Worm (Caenorhabditis elegans) whole organism, L3 larva: ENCODE results near the gene Y7A5A.20.

Experiments
- R02D3.7 ChIP-seq: fragments of 150-350 bp; optimal IDR thresholded peaks from 2 replicates; lab custom pipeline; 2014; ENCODE audit warnings: missing biosample characterization, missing genetic modification characterization
- ZK546.5 ChIP-seq: sonication (generic microtip); optimal IDR thresholded peaks from 2 replicates; lab custom pipeline; 2017; ENCODE audit warnings: missing biosample characterization, missing genetic modification characterization
- aly-2 ChIP-seq: fragments of 150-350 bp; optimal IDR thresholded peaks from 2 replicates; lab custom pipeline; 2014; ENCODE audit warnings: missing biosample characterization, missing genetic modification characterization
- ama-1 ChIP-seq: fragments of 150-350 bp; optimal IDR thresholded peaks from 2 replicates; lab custom pipeline; 2018
- ceh-16 ChIP-seq: sonication (generic microtip); optimal IDR thresholded peaks from 2 replicates; lab custom pipeline; 2017; ENCODE audit warnings: missing biosample characterization, missing genetic modification characterization
- ceh-28 ChIP-seq: fragments of 150-350 bp; optimal IDR thresholded peaks from 2 replicates; lab custom pipeline; 2014; ENCODE audit warnings: missing biosample characterization, missing genetic modification reagents, missing genetic modification characterization
- ceh-82 ChIP-seq: fragments of 150-350 bp; optimal IDR thresholded peaks from 2 replicates; lab custom pipeline; 2014; ENCODE audit warnings: missing biosample characterization, missing genetic modification characterization
- ceh-9 ChIP-seq: sonication (generic microtip); optimal IDR thresholded peaks from 2 replicates; lab custom pipeline; 2018; ENCODE audit warnings: missing biosample characterization, missing genetic modification characterization
- daf-12 ChIP-seq: fragments of 150-350 bp; optimal IDR thresholded peaks from 2 replicates; lab custom pipeline; 2014; ENCODE audit warnings: missing biosample characterization, missing genetic modification reagents, missing genetic modification characterization
- egl-5 ChIP-seq: fragments of 150-350 bp; optimal IDR thresholded peaks from 2 replicates; lab custom pipeline; 2017; ENCODE audit warnings: missing biosample characterization, missing genetic modification reagents, missing genetic modification characterization, inconsistent platforms
- elt-1 ChIP-seq: fragments of 150-350 bp; optimal IDR thresholded peaks from 2 replicates; lab custom pipeline; 2014; ENCODE audit warnings: missing biosample characterization, missing genetic modification characterization
- elt-2 ChIP-seq: sonication (generic microtip); optimal IDR thresholded peaks from 2 replicates; lab custom pipeline; 2016; ENCODE audit warnings: missing genetic modification reagents, mild to moderate bottlenecking, missing genetic modification characterization, missing compliant biosample characterization
- fkh-10 ChIP-seq: sonication (generic microtip); optimal IDR thresholded peaks from 2 replicates; lab custom pipeline; 2017; ENCODE audit warnings: missing biosample characterization, missing genetic modification reagents, missing genetic modification characterization
- fkh-2 ChIP-seq: fragments of 150-350 bp; optimal IDR thresholded peaks from 2 replicates; lab custom pipeline; 2014; ENCODE audit warnings: missing biosample characterization, missing genetic modification reagents, missing genetic modification characterization
- fos-1 ChIP-seq: fragments of 150-350 bp; optimal IDR thresholded peaks from 2 replicates; lab custom pipeline; 2014; ENCODE audit warnings: missing biosample characterization, missing genetic modification characterization
- hmg-11 ChIP-seq: sonication (generic microtip); optimal IDR thresholded peaks from 2 replicates; lab custom pipeline; 2016; ENCODE audit warnings: missing genetic modification characterization, missing compliant biosample characterization
- jun-1 ChIP-seq: fragments of 150-350 bp; optimal IDR thresholded peaks from 2 replicates; lab custom pipeline; 2014; ENCODE audit warnings: missing biosample characterization, missing genetic modification reagents, missing genetic modification characterization
- lin-15B ChIP-seq: fragments of 150-350 bp; optimal IDR thresholded peaks from 2 replicates; lab custom pipeline; 2014; ENCODE audit warnings: missing biosample characterization, missing genetic modification characterization
- lin-39 ChIP-seq: fragments of 150-350 bp; optimal IDR thresholded peaks from 2 replicates; lab custom pipeline; 2018; ENCODE audit warnings: missing biosample characterization, missing genetic modification reagents, missing genetic modification characterization
- lsy-12 ChIP-seq: sonication (generic microtip); optimal IDR thresholded peaks from 2 replicates; lab custom pipeline; 2016; ENCODE audit warnings: mild to moderate bottlenecking, missing genetic modification characterization, missing compliant biosample characterization
- mml-1 ChIP-seq: fragments of 150-350 bp; sonication (generic microtip); optimal IDR thresholded peaks from 3 replicates; lab custom pipeline; 2014; ENCODE audit warnings: missing biosample characterization, missing genetic modification characterization
- nhr-11 ChIP-seq: fragments of 150-350 bp; optimal IDR thresholded peaks from 2 replicates; lab custom pipeline; 2014; ENCODE audit warnings: missing biosample characterization, missing genetic modification characterization
- nhr-12 ChIP-seq: fragments of 150-350 bp; optimal IDR thresholded peaks from 2 replicates; lab custom pipeline; 2014; ENCODE audit warnings: missing biosample characterization, missing genetic modification characterization
- nhr-23 ChIP-seq: fragments of 150-350 bp; optimal IDR thresholded peaks from 2 replicates; lab custom pipeline; 2014; ENCODE audit warnings: missing biosample characterization, missing genetic modification reagents, missing genetic modification characterization
- nhr-237 ChIP-seq: fragments of 150-350 bp; optimal IDR thresholded peaks from 2 replicates; lab custom pipeline; 2014; ENCODE audit warnings: missing biosample characterization, missing genetic modification characterization
- nhr-25 ChIP-seq: sonication (generic microtip); optimal IDR thresholded peaks from 2 replicates; lab custom pipeline; 2017; ENCODE audit warnings: missing biosample characterization, missing genetic modification characterization
- nhr-28 ChIP-seq: fragments of 150-350 bp; optimal IDR thresholded peaks from 2 replicates; lab custom pipeline; 2014; ENCODE audit warnings: missing biosample characterization, missing genetic modification characterization
- nhr-43 ChIP-seq: sonication (generic microtip); optimal IDR thresholded peaks from 2 replicates; lab custom pipeline; 2016; ENCODE audit warnings: mild to moderate bottlenecking, missing genetic modification characterization, missing compliant biosample characterization; ENCODE audit not compliant: poor library complexity, severe bottlenecking
- nhr-67 ChIP-seq: fragments of 150-350 bp; optimal IDR thresholded peaks from 2 replicates; lab custom pipeline; 2014; ENCODE audit warnings: missing biosample characterization, missing genetic modification characterization
- nhr-76 ChIP-seq: fragments of 150-350 bp; sonication (generic microtip); optimal IDR thresholded peaks from 5 replicates; lab custom pipeline; 2014; ENCODE audit warnings: missing biosample characterization, missing genetic modification characterization
- nhr-77 ChIP-seq: fragments of 150-350 bp; optimal IDR thresholded peaks from 2 replicates; lab custom pipeline; 2014; ENCODE audit warnings: missing biosample characterization, missing genetic modification characterization
- pha-4 ChIP-seq: fragments of 150-350 bp; optimal IDR thresholded peaks from 2 replicates; lab custom pipeline; 2014; ENCODE audit warnings: missing biosample characterization, missing genetic modification reagents, missing genetic modification characterization
- pqm-1 ChIP-seq: fragments of 150-350 bp; optimal IDR thresholded peaks from 2 replicates; lab custom pipeline; 2017; ENCODE audit warnings: missing biosample characterization, missing genetic modification characterization, inconsistent platforms
- sea-2 ChIP-seq: fragments of 150-350 bp; sonication (generic microtip); optimal IDR thresholded peaks from 4 replicates; lab custom pipeline; 2014; ENCODE audit warnings: missing biosample characterization, missing genetic modification reagents, missing genetic modification characterization
- snpc-4 ChIP-seq: fragments of 150-350 bp; optimal IDR thresholded peaks from 2 replicates; lab custom pipeline; 2014; ENCODE audit warnings: missing biosample characterization, missing genetic modification characterization
- tbx-2 ChIP-seq: sonication (generic microtip); optimal IDR thresholded peaks from 2 replicates; lab custom pipeline; 2016; ENCODE audit warnings: mild to moderate bottlenecking, missing genetic modification characterization, missing compliant biosample characterization
- unc-39 ChIP-seq: sonication (generic microtip); optimal IDR thresholded peaks from 4 replicates; lab custom pipeline; 2017; ENCODE audit warnings: missing biosample characterization, missing genetic modification characterization
- ztf-11 ChIP-seq: fragments of 150-350 bp; optimal IDR thresholded peaks from 2 replicates; lab custom pipeline; 2014; ENCODE audit warnings: missing biosample characterization, missing genetic modification characterization
- ztf-4 ChIP-seq: fragments of 150-350 bp; optimal IDR thresholded peaks from 2 replicates; lab custom pipeline; 2014; ENCODE audit warnings: missing biosample characterization, missing genetic modification characterization

The Y7A5A.20 gene

DNA sequence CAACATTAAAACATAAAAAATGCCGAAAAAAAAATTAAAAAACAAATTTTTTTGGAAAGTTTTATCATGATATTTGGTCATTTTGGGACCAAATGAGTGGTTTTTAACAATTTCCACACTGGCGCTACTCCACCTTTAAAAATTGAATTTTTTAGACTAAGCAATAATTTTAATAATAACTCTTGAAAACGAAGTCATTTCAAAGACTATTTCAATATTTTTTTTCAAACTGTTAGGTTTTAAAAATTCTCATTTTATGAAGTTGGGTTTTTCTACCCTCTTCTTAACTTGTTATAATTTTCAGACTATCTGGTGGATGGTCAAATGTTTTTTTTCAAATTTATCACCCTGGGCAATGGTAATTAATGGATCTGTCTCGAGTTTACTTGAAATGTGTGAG is 6.0 kb upstream of the Y7A5A.20 start, which contains the start of gene Y7A5A.8:
Gene Y7A5A.8, plus strand, starts transcription at position 301 of the 400 bp plus-strand sequence.
- no peak for TF ChIP-seq nhr-76 (tag; lab: Kevin White, UChicago)
- TF ChIP-seq R02D3.7 (tag; lab: Kevin White, UChicago), result no peak
- TF ChIP-seq pqm-1 (tag; lab: Kevin White, UChicago), result no peak
- TF ChIP-seq nhr-25 (tag; lab: Kevin White, UChicago), result no peak
- no peak for TF ChIP-seq nhr-77 (tag; lab: Kevin White, UChicago)
- TF ChIP-seq ztf-11 (tag; lab: Kevin White, UChicago), result no peak
- no peak for TF ChIP-seq nhr-67 (tag; lab: Kevin White, UChicago)
- TF ChIP-seq aly-2 (tag; lab: Kevin White, UChicago), result no peak
- TF ChIP-seq nhr-237, result no peak

DNA sequence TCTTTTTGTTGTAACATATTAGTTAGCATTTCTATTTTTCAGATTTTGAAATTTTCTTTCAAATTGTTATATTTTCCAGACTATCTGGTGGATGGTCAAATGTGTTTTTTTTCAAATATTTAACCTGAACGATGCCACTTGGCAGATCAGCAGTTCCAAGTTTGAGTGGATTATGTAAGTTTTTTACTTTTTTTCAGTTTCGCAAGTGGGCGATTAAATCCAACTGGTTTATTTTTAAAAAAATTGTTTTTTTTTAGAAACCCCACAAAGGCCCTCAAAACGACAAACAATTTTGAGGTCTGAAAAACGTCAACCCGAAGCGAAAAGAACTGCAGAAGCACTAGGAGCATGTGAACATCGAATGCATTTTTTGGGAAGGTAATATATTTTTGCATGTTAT is 1.3 kb upstream of the Y7A5A.20 start, which contains the start of gene Y7A5A.9:
Gene Y7A5A.9, plus strand, starts transcription at position 301 of the 400 bp plus-strand sequence.
- TF ChIP-seq ZK546.5 (tag; lab: Kevin White, UChicago) (no peak), lsy-12 (tag; lab: Kevin White, UChicago) (no peak), fos-1 (tag; lab: Kevin White, UChicago) (no peak), mml-1 (tag; lab: Kevin White, UChicago) (no peak), nhr-43 (tag; lab: Kevin White, UChicago) (no peak), aly-2 (tag; lab: Kevin White, UChicago) (no peak), lin-39 (tag; lab: Kevin White, UChicago) (no peak), ceh-16 (tag; lab: Kevin White, UChicago) (no peak), nhr-237 (no peak), nhr-76 (tag; lab: Kevin White, UChicago) (no peak), fkh-2 (tag; lab: Kevin White, UChicago) (no peak), nhr-67 (tag; lab: Kevin White, UChicago) (no peak)
- TF ChIP-seq, all 47 proteins: peak for 0

- no peak for TF ChIP-seq sea-2
- no peak for TF ChIP-seq ztf-11 (tag; lab: Kevin White, UChicago)
- no peak for TF ChIP-seq ceh-9 (tag; lab: Kevin White, UChicago)
- TF ChIP-seq ceh-28 (tag; lab: Kevin White, UChicago), result no peak
Observed at ce11 chrX:15831537-15831936, 3.4 kb downstream of the Y7A5A.20 start.

DNA sequence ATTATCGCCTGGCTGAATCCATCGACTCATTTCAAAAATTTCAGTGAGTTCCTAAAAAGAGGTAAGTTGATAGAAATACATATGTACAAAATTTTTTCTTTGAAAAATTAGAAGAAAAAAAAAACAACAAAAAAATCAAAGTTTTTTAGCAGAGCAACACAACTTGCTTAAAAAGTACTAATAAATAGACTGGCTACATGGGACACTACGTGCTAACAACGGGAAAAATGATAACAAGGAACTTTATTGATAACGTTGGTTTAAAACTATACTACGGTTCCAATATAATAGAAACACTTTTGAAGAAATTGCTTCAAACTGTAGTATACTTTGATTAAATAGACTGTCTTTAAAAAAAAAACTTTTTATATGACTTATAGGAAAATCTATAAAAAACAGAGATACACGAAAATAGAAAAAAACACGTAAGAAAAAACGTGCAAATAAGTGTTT is 10.4 kb downstream of the Y7A5A.20 start, which contains the start of gene acox-1.6:
Gene acox-1.6, minus strand, starts transcription at position 51 of the 453 bp plus-strand sequence.
- TF ChIP-seq elt-2 (tag; lab: Kevin White, UChicago) (peak; percentile 70), nhr-11 (tag; lab: Kevin White, UChicago) (no peak), pha-4 (peak; percentile 42), pqm-1 (tag; lab: Kevin White, UChicago) (peak; percentile 85)
- TF ChIP-seq, all 47 proteins: peak for 3

DNA sequence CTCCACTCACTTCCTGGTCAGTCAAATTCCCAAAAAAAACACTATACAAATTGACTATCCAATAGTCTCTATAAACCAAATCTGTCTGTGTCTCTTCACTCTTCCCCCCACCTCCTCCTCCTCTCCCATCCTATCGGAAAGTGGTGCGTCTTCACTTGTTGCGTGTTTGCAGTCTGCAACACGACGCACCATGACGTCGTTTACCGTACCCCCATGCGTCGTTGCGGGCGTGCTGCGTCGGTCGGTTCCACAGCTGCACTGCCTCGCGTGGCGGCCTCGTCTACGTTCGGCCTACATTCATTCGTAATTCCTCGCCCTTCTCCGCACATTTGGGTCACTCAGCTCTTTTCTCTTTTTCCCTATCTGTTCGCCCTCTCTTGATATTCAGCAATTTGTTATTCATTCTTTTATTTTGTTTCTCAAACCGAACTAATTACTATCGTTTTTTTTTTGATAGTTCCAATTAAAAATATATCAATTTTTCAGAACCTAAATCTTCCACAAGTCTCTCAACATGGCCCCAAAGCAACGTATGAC is 13.0 kb downstream of the Y7A5A.20 start, which contains the start of gene serp-1.1:
Gene serp-1.1, plus strand, starts transcription at position 487 of the 537 bp plus-strand sequence.
- TF ChIP-seq ztf-11 (tag; lab: Kevin White, UChicago) (no peak), lin-15B (tag; lab: Kevin White, UChicago) (peak; percentile 96), unc-39 (no peak), nhr-11 (tag; lab: Kevin White, UChicago) (peak; percentile 86), nhr-25 (tag; lab: Kevin White, UChicago) (peak; percentile 100), fkh-2 (tag; lab: Kevin White, UChicago) (peak; percentile 78), egl-5 (no peak), nhr-12 (tag; lab: Kevin White, UChicago) (no peak), daf-12 (tag; lab: Kevin White, UChicago) (peak; percentile 24), aly-2 (tag; lab: Kevin White, UChicago) (no peak), snpc-4 (peak; percentile 94), lin-39 (tag; lab: Kevin White, UChicago) (peak; percentile 100), nhr-237 (no peak), ama-1 (lab: Kevin White, UChicago) (peak; percentile 77), ztf-4 (peak; percentile 91), fos-1 (tag; lab: Kevin White, UChicago) (peak; percentile 94), pha-4 (peak; percentile 99), fkh-10 (peak; percentile 94), pqm-1 (tag; lab: Kevin White, UChicago) (peak; percentile 88), nhr-43 (tag; lab: Kevin White, UChicago) (peak; percentile 98), ceh-16 (tag; lab: Kevin White, UChicago) (peak; percentile 11), tbx-2 (tag; lab: Kevin White, UChicago) (peak; percentile 96), nhr-23 (tag; lab: Kevin White, UChicago) (peak; percentile 100), R02D3.7 (tag; lab: Kevin White, UChicago) (peak; percentile 91), nhr-28 (tag; lab: Kevin White, UChicago) (peak; percentile 36), elt-2 (tag; lab: Kevin White, UChicago) (peak; percentile 98), hmg-11 (tag; lab: Kevin White, UChicago) (peak; percentile 99), nhr-67 (tag; lab: Kevin White, UChicago) (no peak), elt-1 (tag; lab: Kevin White, UChicago) (peak; percentile 87), lsy-12 (tag; lab: Kevin White, UChicago) (peak; percentile 99), ZK546.5 (tag; lab: Kevin White, UChicago) (peak; percentile 24), jun-1 (peak; percentile 98), ceh-82 (tag; lab: Kevin White, UChicago) (peak; percentile 94), ceh-9 (tag; lab: Kevin White, UChicago) (no peak), mml-1 (tag; lab: Kevin White, UChicago) (no peak), nhr-77 (tag; lab: Kevin White, UChicago) (peak; percentile 87), nhr-76 (tag; lab: Kevin White, UChicago) (peak; percentile 78)
